Worm (Caenorhabditis elegans): Measurements from ENCODE around the gene C30G12.1.

C30G12.1 gene

DNA sequence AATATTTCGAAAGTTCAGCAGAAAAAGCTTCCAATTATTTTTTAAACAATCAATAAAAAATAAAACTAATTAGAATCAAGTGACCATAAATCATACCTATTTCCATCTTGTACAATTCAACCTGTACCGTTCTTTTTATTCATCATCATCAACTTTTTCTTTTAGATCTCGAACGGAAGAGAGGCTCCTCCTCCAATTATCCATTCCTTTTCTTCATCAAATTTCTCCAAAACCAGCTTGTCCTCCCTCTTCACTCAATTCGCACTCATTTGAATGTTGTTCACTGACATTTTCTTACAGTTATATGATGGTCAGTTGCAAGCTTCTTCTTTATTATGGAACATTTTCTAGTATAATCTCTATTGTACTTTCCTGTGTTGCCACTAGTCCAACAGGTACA, 37.3 kb upstream of the C30G12.1 start, which contains the start of gene C30G12.4:
Gene C30G12.4, plus strand, starts transcription at position 301 of the 400 bp plus-strand sequence.
- TF ChIP-seq nhr-12 (tag; optimal IDR thresholded peaks at IDR 0.05): no peak

DNA sequence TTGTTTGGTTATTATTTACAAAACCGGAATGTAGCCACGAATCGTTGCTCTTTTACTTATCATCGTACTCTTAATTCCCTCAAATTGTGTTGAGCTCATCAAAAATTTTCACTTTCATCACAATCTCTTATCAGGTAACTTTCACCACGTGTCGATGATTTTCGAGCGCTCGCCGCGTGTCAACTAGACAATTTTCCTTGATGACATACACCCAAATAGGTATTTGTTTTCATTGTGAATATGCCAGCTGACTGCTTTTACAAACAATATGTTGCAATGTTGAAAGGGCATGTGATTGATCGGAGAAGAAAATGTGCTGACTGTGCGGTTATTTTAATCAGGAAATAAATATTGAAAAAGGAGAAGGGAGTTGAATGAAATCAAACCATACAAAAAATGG, 34.5 kb upstream of the C30G12.1 start:
- TF ChIP-seq ceh-83 (GFP tag; optimal IDR thresholded peaks at IDR 0.05) (no peak), mls-2 (tag; optimal IDR thresholded peaks at IDR 0.05) (no peak), nhr-28 (tag; optimal IDR thresholded peaks at IDR 0.05) (no peak), lin-32 (GFP tag; optimal IDR thresholded peaks at IDR 0.05) (no peak), elt-3 (tag; optimal IDR thresholded peaks at IDR 0.05) (no peak), nhr-76 (tag; optimal IDR thresholded peaks at IDR 0.05) (no peak), nhr-2 (tag; optimal IDR thresholded peaks at IDR 0.05) (no peak), elt-1 (tag; optimal IDR thresholded peaks at IDR 0.05; ENCODE audit: borderline replicate concordance, insufficient read depth) (no peak), zip-8 (tag; optimal IDR thresholded peaks at IDR 0.05) (no peak), drap-1 (GFP tag; optimal IDR thresholded peaks at IDR 0.05) (no peak)

- TF ChIP-seq snpc-4 (tag; optimal IDR thresholded peaks at IDR 0.05): no peak
- TF ChIP-seq bed-3 (GFP tag; optimal IDR thresholded peaks at IDR 0.05): no peak
- no peak for TF ChIP-seq nhr-28 (tag; optimal IDR thresholded peaks at IDR 0.05)
- TF ChIP-seq mls-2 (tag; optimal IDR thresholded peaks at IDR 0.05): no peak
- TF ChIP-seq nhr-76 (tag; optimal IDR thresholded peaks at IDR 0.05): no peak
- no peak for TF ChIP-seq zip-8 (tag; optimal IDR thresholded peaks at IDR 0.05)
- TF ChIP-seq ces-1 (GFP tag; optimal IDR thresholded peaks at IDR 0.05): no peak
- TF ChIP-seq hlh-1 (tag; optimal IDR thresholded peaks at IDR 0.05): no peak
- no peak for TF ChIP-seq M03D4.4 (tag; optimal IDR thresholded peaks at IDR 0.05)
- TF ChIP-seq ham-2 (GFP tag; optimal IDR thresholded peaks at IDR 0.05): no peak
These were observed 29.4 kb upstream of the C30G12.1 start for ce11 chrII:7269783-7270182.

- TF ChIP-seq mep-1 (tag; optimal IDR thresholded peaks at IDR 0.05) (no peak), ceh-43 (GFP tag; optimal IDR thresholded peaks at IDR 0.05) (no peak), ceh-83 (GFP tag; optimal IDR thresholded peaks at IDR 0.05) (no peak)
These were observed 26.6 kb upstream of the C30G12.1 start for ce11 chrII:7272513-7272912.

ce11 chrII:7273517-7273916, 25.6 kb upstream of the C30G12.1 start:
- TF ChIP-seq zip-8 (tag; optimal IDR thresholded peaks at IDR 0.05): no peak
- no peak for TF ChIP-seq unc-62 (GFP tag; optimal IDR thresholded peaks at IDR 0.05)
- TF ChIP-seq ztf-11 (tag; optimal IDR thresholded peaks at IDR 0.05): no peak
- no peak for TF ChIP-seq snpc-4 (tag; optimal IDR thresholded peaks at IDR 0.05)
- TF ChIP-seq ceh-43 (GFP tag; optimal IDR thresholded peaks at IDR 0.05): no peak
- no peak for TF ChIP-seq blmp-1 (tag; optimal IDR thresholded peaks at IDR 0.05)
- TF ChIP-seq mep-1 (tag; optimal IDR thresholded peaks at IDR 0.05): no peak

DNA sequence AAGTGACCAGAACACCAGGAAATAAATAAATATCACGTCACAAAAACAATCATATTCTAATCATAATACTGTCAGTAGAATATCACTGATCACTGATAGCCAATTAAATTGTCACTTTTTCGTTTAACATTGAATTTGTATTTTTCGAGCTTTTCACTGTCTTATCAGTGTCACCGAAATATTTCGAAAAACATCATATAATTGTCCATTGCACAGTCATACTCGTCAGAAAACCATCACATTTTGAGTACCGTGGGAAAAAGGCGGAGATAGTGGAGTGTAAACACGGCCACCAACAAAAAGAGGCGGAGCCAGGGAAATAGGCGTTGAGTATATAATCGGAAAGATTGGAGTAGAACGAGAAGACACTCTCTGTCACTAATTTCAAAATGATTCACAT, 21.9 kb upstream of the C30G12.1 start:
- TF ChIP-seq unc-39 (tag; optimal IDR thresholded peaks at IDR 0.05): no peak
- TF ChIP-seq ceh-43 (GFP tag; optimal IDR thresholded peaks at IDR 0.05): no peak
- no peak for TF ChIP-seq ces-1 (GFP tag; optimal IDR thresholded peaks at IDR 0.05)
- TF ChIP-seq flh-1 (GFP tag; optimal IDR thresholded peaks at IDR 0.05): no peak
- TF ChIP-seq cnd-1 (tag; optimal IDR thresholded peaks at IDR 0.05): no peak
- no peak for TF ChIP-seq mab-5 (tag; optimal IDR thresholded peaks at IDR 0.05)
- TF ChIP-seq nhr-12 (tag; optimal IDR thresholded peaks at IDR 0.05): no peak
- no peak for TF ChIP-seq drap-1 (GFP tag; optimal IDR thresholded peaks at IDR 0.05)
- TF ChIP-seq zip-8 (tag; optimal IDR thresholded peaks at IDR 0.05): no peak
- TF ChIP-seq mls-2 (tag; optimal IDR thresholded peaks at IDR 0.05): no peak
- TF ChIP-seq lsy-2 (tag; optimal IDR thresholded peaks at IDR 0.05): no peak
- no peak for TF ChIP-seq bed-3 (GFP tag; optimal IDR thresholded peaks at IDR 0.05)
- no peak for TF ChIP-seq hlh-1 (tag; optimal IDR thresholded peaks at IDR 0.05)
- TF ChIP-seq pha-4 (tag; optimal IDR thresholded peaks at IDR 0.05): no peak
- no peak for TF ChIP-seq lin-13 (tag; optimal IDR thresholded peaks at IDR 0.05)
- TF ChIP-seq tbx-8 (GFP tag; optimal IDR thresholded peaks at IDR 0.05): no peak
- TF ChIP-seq snpc-4 (tag; optimal IDR thresholded peaks at IDR 0.05): no peak
- no peak for TF ChIP-seq elt-1 (tag; optimal IDR thresholded peaks at IDR 0.05; ENCODE audit: borderline replicate concordance, insufficient read depth)
- no peak for TF ChIP-seq nhr-76 (tag; optimal IDR thresholded peaks at IDR 0.05)
- no peak for TF ChIP-seq lin-32 (GFP tag; optimal IDR thresholded peaks at IDR 0.05)
